Fruit fly (Drosophila melanogaster) whole organism, embryonic: ENCODE data around the gene P58IPK.

Experiments
- B-H1 ChIP-seq: fragments of 200-800 bp; sonication (Bioruptor generic); IDR thresholded peaks from 3 replicates; pipeline ENCODE4 v1.3.6; 2022; ENCODE audit warnings: missing biosample characterization, missing genetic modification characterization
- CG10462 ChIP-seq: fragments of 200-800 bp; sonication (Bioruptor generic); optimal IDR thresholded peaks from 2 replicates; lab custom pipeline; 2016; ENCODE audit warnings: missing biosample characterization, missing genetic modification characterization
- CG11093 ChIP-seq: fragments of 200-800 bp; sonication (Bioruptor generic); IDR thresholded peaks from 3 replicates; pipeline ENCODE4 v1.3.6; 2022; ENCODE audit warnings: missing biosample characterization, missing genetic modification characterization
- CG11504 ChIP-seq: fragments of 200-800 bp; sonication (Bioruptor generic); optimal IDR thresholded peaks from 3 replicates; lab custom pipeline; 2019; ENCODE audit warnings: missing biosample characterization, mild to moderate bottlenecking, missing genetic modification characterization, moderate library complexity
- CG12219 ChIP-seq: fragments of 200-800 bp; sonication (Bioruptor generic); optimal IDR thresholded peaks from 3 replicates; lab custom pipeline; 2018; ENCODE audit warnings: missing biosample characterization, mild to moderate bottlenecking, missing genetic modification characterization
- CG12299 ChIP-seq: fragments of 200-800 bp; sonication (Bioruptor generic); optimal IDR thresholded peaks from 2 replicates; lab custom pipeline; 2018; ENCODE audit warnings: missing biosample characterization, mild to moderate bottlenecking, missing genetic modification characterization
- CG12942 ChIP-seq: fragments of 200-800 bp; sonication (Bioruptor generic); optimal IDR thresholded peaks from 3 replicates; lab custom pipeline; 2016; ENCODE audit warnings: missing biosample characterization, missing genetic modification characterization
- CG15269 ChIP-seq: fragments of 200-800 bp; sonication (Bioruptor generic); optimal IDR thresholded peaks from 2 replicates; lab custom pipeline; 2018; ENCODE audit warnings: missing biosample characterization, mild to moderate bottlenecking, missing genetic modification characterization, moderate library complexity
- CG18599 ChIP-seq: fragments of 200-800 bp; sonication (Bioruptor generic); optimal IDR thresholded peaks from 3 replicates; lab custom pipeline; 2017; ENCODE audit warnings: missing biosample characterization, missing genetic modification characterization, mild to moderate bottlenecking, moderate library complexity, missing genetic modification reagents
- CG2116 ChIP-seq: fragments of 200-800 bp; sonication (Bioruptor generic); optimal IDR thresholded peaks from 3 replicates; lab custom pipeline; 2018; ENCODE audit warnings: missing biosample characterization, mild to moderate bottlenecking, missing genetic modification characterization
- CG2678 ChIP-seq: fragments of 200-800 bp; sonication (Bioruptor generic); optimal IDR thresholded peaks from 3 replicates; lab custom pipeline; 2019; ENCODE audit warnings: missing biosample characterization, mild to moderate bottlenecking, missing genetic modification characterization, moderate library complexity
- CG2889 ChIP-seq: fragments of 200-800 bp; sonication (Bioruptor generic); IDR thresholded peaks from 3 replicates; pipeline ENCODE4 v1.3.6; 2022; ENCODE audit warnings: missing biosample characterization, missing genetic modification characterization
- CG4360 ChIP-seq: fragments of 200-800 bp; sonication (Bioruptor generic); IDR thresholded peaks from 2 replicates; pipeline ENCODE4 v1.3.6; 2022; ENCODE audit warnings: missing biosample characterization, missing genetic modification characterization
- CG6272 ChIP-seq: fragments of 200-800 bp; sonication (Bioruptor generic); IDR thresholded peaks from 2 replicates; pipeline ENCODE4 v1.3.6; 2022; ENCODE audit warnings: missing biosample characterization, missing genetic modification characterization
- CG6654 ChIP-seq: fragments of 200-800 bp; sonication (Bioruptor generic); optimal IDR thresholded peaks from 2 replicates; lab custom pipeline; 2017; ENCODE audit warnings: missing biosample characterization, mild to moderate bottlenecking, missing genetic modification characterization
- CG6854 ChIP-seq: fragments of 200-800 bp; sonication (Bioruptor generic); optimal IDR thresholded peaks from 3 replicates; lab custom pipeline; 2017; ENCODE audit warnings: missing biosample characterization, mild to moderate bottlenecking, missing genetic modification characterization
- CG8478 ChIP-seq: fragments of >200 bp; optimal IDR thresholded peaks from 2 replicates; lab custom pipeline; 2018
- CG8924 ChIP-seq: fragments of 200-800 bp; optimal IDR thresholded peaks from 3 replicates; lab custom pipeline; 2019; ENCODE audit warnings: missing biosample characterization, mild to moderate bottlenecking, missing genetic modification characterization, moderate library complexity
- CG8944 ChIP-seq: fragments of 200-800 bp; sonication (Bioruptor generic); optimal IDR thresholded peaks from 3 replicates; lab custom pipeline; 2016; ENCODE audit warnings: missing biosample characterization, missing genetic modification characterization
- CG9215 ChIP-seq: fragments of 200-800 bp; sonication (Bioruptor generic); IDR thresholded peaks from 2 replicates; pipeline ENCODE4 v1.3.6; 2022; ENCODE audit warnings: missing biosample characterization, missing genetic modification characterization
- CrebB ChIP-seq: fragments of 200-800 bp; sonication (Bioruptor generic); optimal IDR thresholded peaks from 3 replicates; lab custom pipeline; 2018; ENCODE audit warnings: missing biosample characterization, mild to moderate bottlenecking, missing genetic modification characterization
- ERR ChIP-seq: fragments of 200-800 bp; sonication (Bioruptor generic); optimal IDR thresholded peaks from 2 replicates; lab custom pipeline; 2016; ENCODE audit warnings: missing biosample characterization, missing genetic modification characterization
- Ets65A ChIP-seq: fragments of 200-800 bp; sonication (Bioruptor generic); peaks from one replicate; lab custom pipeline; 2016; ENCODE audit warnings: missing biosample characterization, missing genetic modification characterization
- Fer1 ChIP-seq: fragments of 200-800 bp; sonication (Bioruptor generic); optimal IDR thresholded peaks from 2 replicates; lab custom pipeline; 2017; ENCODE audit warnings: missing biosample characterization, mild to moderate bottlenecking, missing genetic modification characterization
- Gug ChIP-seq: fragments of 200-800 bp; sonication (Bioruptor generic); IDR thresholded peaks from 4 replicates; pipeline ENCODE4 v1.3.6; 2022; ENCODE audit warnings: missing biosample characterization, missing genetic modification characterization
- Hr3 ChIP-seq: fragments of 200-800 bp; sonication (Bioruptor generic); optimal IDR thresholded peaks from 3 replicates; lab custom pipeline; 2016; ENCODE audit warnings: missing biosample characterization, missing genetic modification characterization
- Hr39 ChIP-seq: fragments of >200 bp; optimal IDR thresholded peaks from 2 replicates; lab custom pipeline; 2017
- Hsf ChIP-seq: fragments of 200-800 bp; sonication (Bioruptor generic); optimal IDR thresholded peaks from 3 replicates; lab custom pipeline; 2016; ENCODE audit warnings: missing biosample characterization, missing genetic modification characterization
- Kr ChIP-seq: fragments of 200-800 bp; sonication (Bioruptor generic); optimal IDR thresholded peaks from 2 replicates; lab custom pipeline; 2017; ENCODE audit warnings: missing biosample characterization, mild to moderate bottlenecking, missing genetic modification characterization
- Mad ChIP-seq: fragments of 200-800 bp; sonication (Bioruptor generic); optimal IDR thresholded peaks from 2 replicates; lab custom pipeline; 2016; ENCODE audit warnings: missing biosample characterization, missing genetic modification characterization
- NC2α ChIP-seq: fragments of 200-800 bp; sonication (Bioruptor generic); optimal IDR thresholded peaks from 2 replicates; lab custom pipeline; 2016; ENCODE audit warnings: missing biosample characterization, missing genetic modification characterization
- NFAT ChIP-seq: fragments of 200-800 bp; sonication (Bioruptor generic); IDR thresholded peaks from 2 replicates; pipeline ENCODE4 v1.3.6; 2022; ENCODE audit warnings: missing biosample characterization, missing genetic modification characterization
- Scr ChIP-seq: fragments of 200-800 bp; sonication (Bioruptor generic); IDR thresholded peaks from 2 replicates; pipeline ENCODE4 v1.3.6; 2022; ENCODE audit warnings: missing biosample characterization, missing genetic modification characterization; ENCODE audit not compliant: partially characterized antibody
- TFAM ChIP-seq: fragments of 200-800 bp; sonication (Bioruptor generic); optimal IDR thresholded peaks from 2 replicates; lab custom pipeline; 2017; ENCODE audit warnings: missing biosample characterization, missing genetic modification characterization, inconsistent platforms
- abd-A ChIP-seq: fragments of 200-800 bp; sonication (Bioruptor generic); optimal IDR thresholded peaks from 3 replicates; lab custom pipeline; 2019; ENCODE audit warnings: missing biosample characterization, mild to moderate bottlenecking, missing genetic modification characterization, moderate library complexity
- ash1 ChIP-seq: fragments of 200-800 bp; sonication (Bioruptor generic); optimal IDR thresholded peaks from 2 replicates; lab custom pipeline; 2018; ENCODE audit warnings: missing biosample characterization, mild to moderate bottlenecking, missing genetic modification characterization
- bowl ChIP-seq: fragments of 200-800 bp; sonication (Bioruptor generic); IDR thresholded peaks from 2 replicates; pipeline ENCODE4 v1.3.6; 2022; ENCODE audit warnings: missing biosample characterization, missing genetic modification characterization
- chn ChIP-seq: fragments of 200-800 bp; sonication (Bioruptor generic); optimal IDR thresholded peaks from 2 replicates; lab custom pipeline; 2016; ENCODE audit warnings: missing biosample characterization, missing genetic modification characterization
- dysf ChIP-seq: fragments of 200-800 bp; sonication (Bioruptor generic); IDR thresholded peaks from 3 replicates; pipeline ENCODE4 v1.3.6; 2022; ENCODE audit warnings: missing biosample characterization, missing genetic modification characterization
- esg ChIP-seq: fragments of 200-800 bp; sonication (Bioruptor generic); conservative IDR thresholded peaks from 2 replicates; pipeline ENCODE4 v1.3.6; 2022; ENCODE audit warnings: missing biosample characterization, missing genetic modification characterization
- fru ChIP-seq: fragments of >200 bp; optimal IDR thresholded peaks from 2 replicates; lab custom pipeline; 2017
- ftz-f1 ChIP-seq: fragments of 200-800 bp; sonication (Bioruptor generic); optimal IDR thresholded peaks from 2 replicates; lab custom pipeline; 2016; ENCODE audit warnings: missing biosample characterization, missing genetic modification characterization
- fu2 ChIP-seq: fragments of 200-800 bp; sonication (Bioruptor generic); optimal IDR thresholded peaks from 2 replicates; lab custom pipeline; 2016; ENCODE audit warnings: missing biosample characterization, missing genetic modification characterization
- her ChIP-seq: fragments of 200-800 bp; sonication (Bioruptor generic); optimal IDR thresholded peaks from 2 replicates; lab custom pipeline; 2016; ENCODE audit warnings: missing biosample characterization, missing genetic modification characterization
- ind ChIP-seq: fragments of 200-800 bp; sonication (Bioruptor generic); optimal IDR thresholded peaks from 3 replicates; lab custom pipeline; 2016; ENCODE audit warnings: missing biosample characterization, missing genetic modification characterization
- oc ChIP-seq: fragments of 200-800 bp; sonication (Bioruptor generic); optimal IDR thresholded peaks from 2 replicates; lab custom pipeline; 2018; ENCODE audit warnings: missing biosample characterization, mild to moderate bottlenecking, missing genetic modification characterization, moderate library complexity
- odd ChIP-seq: fragments of 200-800 bp; sonication (Bioruptor generic); optimal IDR thresholded peaks from 2 replicates; lab custom pipeline; 2017; ENCODE audit warnings: missing biosample characterization, mild to moderate bottlenecking, missing genetic modification characterization
- pan ChIP-seq, 4 experiments: fragments of >200 bp in 3 of 4; fragments of 200-800 bp in 1 of 4; sonication (Bioruptor generic) in 1 of 4; optimal IDR thresholded peaks in 3 of 4; IDR thresholded peaks in 1 of 4; 2 replicates each; pipeline versions ENCODE4 v1.3.6 to Lab custom; 2017 to 2022; ENCODE audit warnings: missing biosample characterization in 2 of 4, missing genetic modification characterization in 2 of 4, mixed read lengths in 1 of 4
- sim ChIP-seq: fragments of 200-800 bp; sonication (Bioruptor generic); IDR thresholded peaks from 2 replicates; pipeline ENCODE4 v1.3.6; 2022; ENCODE audit warnings: missing biosample characterization, missing genetic modification characterization
- slbo ChIP-seq: fragments of 200-800 bp; sonication (Bioruptor generic); IDR thresholded peaks from 2 replicates; pipeline ENCODE4 v1.3.6; 2022; ENCODE audit warnings: missing biosample characterization, missing genetic modification characterization
- stwl ChIP-seq: fragments of 200-800 bp; sonication (Bioruptor generic); optimal IDR thresholded peaks from 3 replicates; lab custom pipeline; 2018; ENCODE audit warnings: missing biosample characterization, mild to moderate bottlenecking, missing genetic modification characterization, moderate library complexity
- tin ChIP-seq: fragments of 200-800 bp; sonication (Bioruptor generic); optimal IDR thresholded peaks from 3 replicates; lab custom pipeline; 2016; ENCODE audit warnings: missing biosample characterization, missing genetic modification characterization
- wdn ChIP-seq: fragments of 200-800 bp; sonication (Bioruptor generic); IDR thresholded peaks from 2 replicates; pipeline ENCODE4 v1.3.6; 2022; ENCODE audit warnings: missing biosample characterization, missing genetic modification characterization

P58IPK gene

dm6 chr3R:9630633-9631095 is 43.9 kb downstream of the P58IPK start, which contains the start of gene Calr (continued):
- TF ChIP-seq sim: no peak
- peak; percentile 27 for TF ChIP-seq Hr3 (GFP tag; lab: Kevin White, UChicago)
- TF ChIP-seq CG12299: no peak
- no peak for TF ChIP-seq dysf (GFP tag; lab: Robert Waterston, UW)
- TF ChIP-seq CG12942 (GFP tag; lab: Kevin White, UChicago): no peak
- peak; percentile 67 for TF ChIP-seq oc (tag; lab: Kevin White, UChicago)
- no peak for TF ChIP-seq wdn (GFP tag; lab: Robert Waterston, UW)
- no peak for TF ChIP-seq bowl (GFP tag; lab: Robert Waterston, UW)
- TF ChIP-seq CG8944 (GFP tag; lab: Kevin White, UChicago): no peak
- TF ChIP-seq CG12219: peak; percentile 39
- no peak for TF ChIP-seq Scr (GFP tag; lab: Robert Waterston, UW)
- TF ChIP-seq CG10462 (GFP tag; lab: Kevin White, UChicago): no peak
- no peak for TF ChIP-seq CG15269 (tag; lab: Kevin White, UChicago)
- TF ChIP-seq Kr (GFP tag; lab: Kevin White, UChicago): no peak
- peak; percentile 95 for TF ChIP-seq abd-A (tag; lab: Kevin White, UChicago)
- TF ChIP-seq pan (optimal IDR thresholded peaks at IDR 0.05; lab: Kevin White, UChicago): no peak
- no peak for TF ChIP-seq pan (GFP tag; optimal IDR thresholded peaks at IDR 0.05 in 1 of 2, IDR thresholded peaks at IDR 0.05 in 1 of 2)
- peak; percentile 46 for TF ChIP-seq CG18599 (GFP tag; lab: Kevin White, UChicago)
- peak; percentile 64 for TF ChIP-seq odd (GFP tag; lab: Kevin White, UChicago)
- peak; percentile 7 for TF ChIP-seq ash1 (GFP tag; lab: Kevin White, UChicago)
- TF ChIP-seq Mad (GFP tag; lab: Kevin White, UChicago): no peak
- TF ChIP-seq CrebB (tag; lab: Kevin White, UChicago): peak; percentile 41
- peak; percentile 72 for TF ChIP-seq Fer1 (GFP tag; lab: Kevin White, UChicago)
- TF ChIP-seq CG8478 (lab: Kevin White, UChicago): no peak
- TF ChIP-seq Ets65A: no peak
- TF ChIP-seq Hsf (GFP tag; lab: Kevin White, UChicago): no peak
- TF ChIP-seq CG8924 (tag; lab: Kevin White, UChicago): peak; percentile 78
- peak; percentile 32; the same call in 1 of the 2 replicates for TF ChIP-seq CG6272 (GFP tag; lab: Robert Waterston, UW)
- no peak for TF ChIP-seq esg
- no peak for TF ChIP-seq CG4360
- no peak for TF ChIP-seq NFAT (GFP tag; lab: Robert Waterston, UW)
- no peak for TF ChIP-seq Gug (GFP tag; lab: Robert Waterston, UW)
- TF ChIP-seq CG2889 (GFP tag; lab: Robert Waterston, UW): no peak
- peak; percentile 97 for TF ChIP-seq stwl (tag; lab: Kevin White, UChicago)
- TF ChIP-seq fru (lab: Kevin White, UChicago): no peak
- peak; percentile 33 for TF ChIP-seq chn (GFP tag; lab: Kevin White, UChicago)
- TF ChIP-seq CG2116 (GFP tag; lab: Kevin White, UChicago): peak; percentile 100
- no peak for TF ChIP-seq CG6654 (GFP tag; lab: Kevin White, UChicago)
- TF ChIP-seq Hr39: no peak
- peak; percentile 44 for TF ChIP-seq ftz-f1 (GFP tag; lab: Kevin White, UChicago)
- TF ChIP-seq tin: peak; percentile 21
- no peak for TF ChIP-seq fu2
- peak; percentile 7 for TF ChIP-seq ind (GFP tag; lab: Kevin White, UChicago)
- TF ChIP-seq her (GFP tag; lab: Kevin White, UChicago): peak; percentile 55
- no peak for TF ChIP-seq CG9215
- no peak for TF ChIP-seq CG11093 (GFP tag; lab: Robert Waterston, UW)
- TF ChIP-seq CG6854 (GFP tag; lab: Kevin White, UChicago): peak; percentile 43
- no peak for TF ChIP-seq B-H1
- no peak for TF ChIP-seq slbo (GFP tag; lab: Robert Waterston, UW)
- peak; percentile 18 for TF ChIP-seq NC2α (GFP tag; lab: Kevin White, UChicago)
- TF ChIP-seq CG11504 (tag; lab: Kevin White, UChicago): no peak
- TF ChIP-seq ERR (GFP tag; lab: Kevin White, UChicago): peak; percentile 31
- TF ChIP-seq TFAM (GFP tag; lab: Kevin White, UChicago): no peak
- TF ChIP-seq CG2678 (tag; lab: Kevin White, UChicago): no peak
